Fruit fly (Drosophila melanogaster): ENCODE data around the gene CG3526.

The CG3526 gene

dm6 chrX:2890468-2890867 is at the start of gene CG3526:
CG3526 (plus strand) TSS chrX:2890768.
- TF ChIP-seq CG32121 (GFP tag; IDR thresholded peaks at IDR 0.05) (no peak), fd96Ca (GFP tag; IDR thresholded peaks at IDR 0.05) (no peak)

DNA sequence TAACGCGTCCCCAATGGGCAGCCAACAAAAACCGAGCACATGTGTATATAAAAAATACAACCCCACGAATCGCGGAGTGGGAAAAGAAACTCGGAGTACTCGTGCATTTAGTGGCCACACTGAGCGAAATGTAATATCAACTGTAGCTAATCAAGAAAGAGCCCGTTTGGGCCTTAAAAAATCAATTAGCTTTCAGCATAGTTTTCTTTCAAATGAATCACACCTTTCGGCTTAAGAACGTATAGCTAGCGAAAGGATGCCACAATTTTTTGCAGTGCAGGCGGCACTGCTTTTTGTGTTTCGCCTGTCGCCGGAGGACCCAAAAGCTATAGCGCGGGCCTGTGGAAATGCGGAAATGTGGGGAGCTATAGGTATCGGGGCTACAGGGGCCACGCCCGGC is 29.6 kb upstream of the CG3526 start:
- TF ChIP-seq fd96Ca (GFP tag; IDR thresholded peaks at IDR 0.05): peak; percentile 64; the same call in 2 of the 3 replicates
- TF ChIP-seq CG10348 (GFP tag; IDR thresholded peaks at IDR 0.05): no peak
- no peak for TF ChIP-seq CG13204 (GFP tag; optimal IDR thresholded peaks at IDR 0.05)
- peak; percentile 38 for TF ChIP-seq CG14655 (GFP tag; optimal IDR thresholded peaks at IDR 0.05)
- TF ChIP-seq CG8159 (tag; optimal IDR thresholded peaks at IDR 0.05): peak; percentile 46
- peak; percentile 18 for TF ChIP-seq CG15710 (tag; optimal IDR thresholded peaks at IDR 0.05)
- TF ChIP-seq rn (GFP tag; IDR thresholded peaks at IDR 0.05): no peak
- peak; percentile 50; the same call in 1 of the 3 replicates for TF ChIP-seq CG4496 (GFP tag; IDR thresholded peaks at IDR 0.05)
- no peak for TF ChIP-seq CG34367 (tag; optimal IDR thresholded peaks at IDR 0.05)
- peak; percentile 30 for TF ChIP-seq CG8301 (tag; optimal IDR thresholded peaks at IDR 0.05)
- peak; percentile 19 for TF ChIP-seq CG17806 (tag; optimal IDR thresholded peaks at IDR 0.05)
- TF ChIP-seq CG9948 (tag; optimal IDR thresholded peaks at IDR 0.05): peak; percentile 2
- TF ChIP-seq Ets98B (GFP tag; IDR thresholded peaks at IDR 0.05): peak; percentile 51
- no peak for TF ChIP-seq Pif1A (GFP tag; optimal IDR thresholded peaks at IDR 0.05)
- TF ChIP-seq Pif1B (GFP tag; optimal IDR thresholded peaks at IDR 0.05): no peak
- no peak for TF ChIP-seq CG12605 (GFP tag; IDR thresholded peaks at IDR 0.05)
- no peak for TF ChIP-seq CG32121 (GFP tag; IDR thresholded peaks at IDR 0.05)
- TF ChIP-seq EcR (GFP tag; optimal IDR thresholded peaks at IDR 0.05): no peak
- TF ChIP-seq D1 (tag; optimal IDR thresholded peaks at IDR 0.05): no peak
- TF ChIP-seq gl (tag; optimal IDR thresholded peaks at IDR 0.05): no peak
- TF ChIP-seq Snoo (tag; optimal IDR thresholded peaks at IDR 0.05): no peak

DNA sequence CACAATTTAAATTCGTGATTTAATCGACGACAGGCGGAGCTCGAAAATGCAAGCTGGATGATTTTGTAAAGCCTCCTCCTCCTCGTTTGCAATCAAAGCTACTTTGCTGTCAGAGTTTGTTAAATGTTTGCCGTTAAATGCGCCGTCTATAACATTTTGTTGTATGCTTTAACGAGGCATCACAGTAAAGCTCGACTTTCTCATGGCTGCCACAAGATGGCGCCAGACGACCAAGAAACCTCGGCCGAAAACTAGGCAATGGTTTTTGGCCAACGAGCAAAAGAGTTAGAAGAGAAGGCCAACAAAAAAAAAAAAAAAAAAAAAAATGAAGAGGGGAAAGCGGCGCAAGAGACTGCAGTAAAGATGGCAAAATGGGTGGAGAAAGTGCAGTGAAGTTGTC is 21.1 kb upstream of the CG3526 start:
- TF ChIP-seq CG9948 (tag; optimal IDR thresholded peaks at IDR 0.05) (no peak), Pif1B (GFP tag; optimal IDR thresholded peaks at IDR 0.05) (no peak), CG4496 (GFP tag; IDR thresholded peaks at IDR 0.05) (0 out of 3 replicates have a peak, but pooled peaks have one; percentile 27), rn (GFP tag; IDR thresholded peaks at IDR 0.05) (0 out of 2 replicates have a peak, but pooled peaks have one; percentile 34)

dm6 chrX:2872753-2873152 is 17.8 kb upstream of the CG3526 start, which contains the start of gene CG14416:
CG14416 (minus strand) TSS chrX:2872853.
- TF ChIP-seq CG9948 (tag; optimal IDR thresholded peaks at IDR 0.05): no peak
- no peak for TF ChIP-seq CG10348 (GFP tag; IDR thresholded peaks at IDR 0.05)
- TF ChIP-seq rn (GFP tag; IDR thresholded peaks at IDR 0.05): no peak
- no peak for TF ChIP-seq Pif1B (GFP tag; optimal IDR thresholded peaks at IDR 0.05)
- no peak for TF ChIP-seq fd96Ca (GFP tag; IDR thresholded peaks at IDR 0.05)
- no peak for TF ChIP-seq D1 (tag; optimal IDR thresholded peaks at IDR 0.05)
- no peak for TF ChIP-seq CG17806 (tag; optimal IDR thresholded peaks at IDR 0.05)
- TF ChIP-seq CG4496 (GFP tag; IDR thresholded peaks at IDR 0.05): no peak
- TF ChIP-seq CG14655 (GFP tag; optimal IDR thresholded peaks at IDR 0.05): no peak
- TF ChIP-seq Snoo (tag; optimal IDR thresholded peaks at IDR 0.05): no peak
- TF ChIP-seq CG8159 (tag; optimal IDR thresholded peaks at IDR 0.05): no peak
- no peak for TF ChIP-seq Ets98B (GFP tag; IDR thresholded peaks at IDR 0.05)
- no peak for TF ChIP-seq CG34367 (tag; optimal IDR thresholded peaks at IDR 0.05)
- TF ChIP-seq gl (tag; optimal IDR thresholded peaks at IDR 0.05): no peak
- no peak for TF ChIP-seq CG32121 (GFP tag; IDR thresholded peaks at IDR 0.05)
- TF ChIP-seq Pif1A (GFP tag; optimal IDR thresholded peaks at IDR 0.05): no peak
- TF ChIP-seq CG13204 (GFP tag; optimal IDR thresholded peaks at IDR 0.05): no peak
- no peak for TF ChIP-seq CG15710 (tag; optimal IDR thresholded peaks at IDR 0.05)

- TF ChIP-seq CG4496 (GFP tag; IDR thresholded peaks at IDR 0.05) (no peak), rn (GFP tag; IDR thresholded peaks at IDR 0.05) (no peak), CG13204 (GFP tag; optimal IDR thresholded peaks at IDR 0.05) (no peak), D1 (tag; optimal IDR thresholded peaks at IDR 0.05) (no peak), gl (tag; optimal IDR thresholded peaks at IDR 0.05) (no peak), CG8301 (tag; optimal IDR thresholded peaks at IDR 0.05) (no peak)
Measured at dm6 chrX:2876433-2876832, 14.1 kb upstream of the CG3526 start, which contains the start of gene CG14417. CG14417 (minus strand) TSS chrX:2876533.

- TF ChIP-seq CG12605 (GFP tag; IDR thresholded peaks at IDR 0.05): no peak
- TF ChIP-seq CG10348 (GFP tag; IDR thresholded peaks at IDR 0.05): no peak
- TF ChIP-seq D1 (tag; optimal IDR thresholded peaks at IDR 0.05): no peak
- TF ChIP-seq fd96Ca (GFP tag; IDR thresholded peaks at IDR 0.05): no peak
- TF ChIP-seq CG8301 (tag; optimal IDR thresholded peaks at IDR 0.05): no peak
- no peak for TF ChIP-seq Pif1B (GFP tag; optimal IDR thresholded peaks at IDR 0.05)
- TF ChIP-seq Snoo (tag; optimal IDR thresholded peaks at IDR 0.05): no peak
- no peak for TF ChIP-seq gl (tag; optimal IDR thresholded peaks at IDR 0.05)
- TF ChIP-seq CG17806 (tag; optimal IDR thresholded peaks at IDR 0.05): no peak
- TF ChIP-seq CG9948 (tag; optimal IDR thresholded peaks at IDR 0.05): no peak
- no peak for TF ChIP-seq CG32121 (GFP tag; IDR thresholded peaks at IDR 0.05)
- no peak for TF ChIP-seq EcR (GFP tag; optimal IDR thresholded peaks at IDR 0.05)
- no peak for TF ChIP-seq CG13204 (GFP tag; optimal IDR thresholded peaks at IDR 0.05)
- no peak for TF ChIP-seq CG34367 (tag; optimal IDR thresholded peaks at IDR 0.05)
- TF ChIP-seq rn (GFP tag; IDR thresholded peaks at IDR 0.05): no peak
- no peak for TF ChIP-seq CG14655 (GFP tag; optimal IDR thresholded peaks at IDR 0.05)
- TF ChIP-seq Ets98B (GFP tag; IDR thresholded peaks at IDR 0.05): no peak
- no peak for TF ChIP-seq Pif1A (GFP tag; optimal IDR thresholded peaks at IDR 0.05)
Measured at dm6 chrX:2877070-2877469, 13.5 kb upstream of the CG3526 start.

dm6 chrX:2880660-2881059 is 9.9 kb upstream of the CG3526 start:
- peak; percentile 49 for TF ChIP-seq CG14655 (GFP tag; optimal IDR thresholded peaks at IDR 0.05)
- TF ChIP-seq CG8159 (tag; optimal IDR thresholded peaks at IDR 0.05): peak; percentile 63
- peak; percentile 57 for TF ChIP-seq CG15710 (tag; optimal IDR thresholded peaks at IDR 0.05)
- peak; percentile 20 for TF ChIP-seq CG8301 (tag; optimal IDR thresholded peaks at IDR 0.05)
- TF ChIP-seq D1 (tag; optimal IDR thresholded peaks at IDR 0.05): no peak
- TF ChIP-seq gl (tag; optimal IDR thresholded peaks at IDR 0.05): peak; percentile 42
- peak; percentile 20 for TF ChIP-seq Pif1A (GFP tag; optimal IDR thresholded peaks at IDR 0.05)
- 0 out of 3 replicates have a peak, but pooled peaks have one; percentile 15 for TF ChIP-seq fd96Ca (GFP tag; IDR thresholded peaks at IDR 0.05)
- peak; percentile 49 for TF ChIP-seq CG17806 (tag; optimal IDR thresholded peaks at IDR 0.05)
- TF ChIP-seq CG10348 (GFP tag; IDR thresholded peaks at IDR 0.05): no peak
- TF ChIP-seq Ets98B (GFP tag; IDR thresholded peaks at IDR 0.05): no peak
- TF ChIP-seq CG12605 (GFP tag; IDR thresholded peaks at IDR 0.05): no peak
- peak; percentile 47 for TF ChIP-seq CG9948 (tag; optimal IDR thresholded peaks at IDR 0.05)
- no peak for TF ChIP-seq EcR (GFP tag; optimal IDR thresholded peaks at IDR 0.05)
- TF ChIP-seq Snoo (tag; optimal IDR thresholded peaks at IDR 0.05): no peak
- TF ChIP-seq CG13204 (GFP tag; optimal IDR thresholded peaks at IDR 0.05): no peak
- TF ChIP-seq rn (GFP tag; IDR thresholded peaks at IDR 0.05): no peak
- peak; percentile 50 for TF ChIP-seq CG34367 (tag; optimal IDR thresholded peaks at IDR 0.05)
- no peak for TF ChIP-seq CG4496 (GFP tag; IDR thresholded peaks at IDR 0.05)
- no peak for TF ChIP-seq Pif1B (GFP tag; optimal IDR thresholded peaks at IDR 0.05)
- TF ChIP-seq CG32121 (GFP tag; IDR thresholded peaks at IDR 0.05): no peak
